Worm (Caenorhabditis elegans): ENCODE measurements around the gene C14C10.1.

ce11 chrV:12564902-12565301, 23.2 kb upstream of the C14C10.1 start:
- no peak for TF ChIP-seq unc-39 (tag; optimal IDR thresholded peaks at IDR 0.05)
- TF ChIP-seq hlh-11 (tag; optimal IDR thresholded peaks at IDR 0.05), result no peak
- TF ChIP-seq nhr-25 (tag; optimal IDR thresholded peaks at IDR 0.05; ENCODE audit: borderline replicate concordance, insufficient read depth), result no peak
- TF ChIP-seq dmd-6 (GFP tag; IDR thresholded peaks at IDR 0.05), result no peak
- no peak for TF ChIP-seq ztf-11 (tag; optimal IDR thresholded peaks at IDR 0.05)
- no peak for TF ChIP-seq mdt-29 (GFP tag; IDR thresholded peaks at IDR 0.05)
- no peak for TF ChIP-seq lin-13 (GFP tag; optimal IDR thresholded peaks at IDR 0.05)
- TF ChIP-seq dve-1 (tag; optimal IDR thresholded peaks at IDR 0.05; ENCODE audit: insufficient read depth), result no peak
- TF ChIP-seq nhr-28 (tag; optimal IDR thresholded peaks at IDR 0.05), result no peak

All from whole organism, L4 larva.